Fruit fly (Drosophila melanogaster): Measurements from ENCODE around the gene sNPF-R.

dm6 chr3L:20105794-20106193 is 17.0 kb upstream of the sNPF-R start, which contains the start of gene CG14185:
- TF ChIP-seq CG8478 (optimal IDR thresholded peaks at IDR 0.05) (no peak), CTCF (optimal IDR thresholded peaks at IDR 0.05) (no peak)
